Fruit fly (Drosophila melanogaster) whole organism, pupa: ENCODE measurements around the gene CG13653.

Source experiments
- CG10348 ChIP-seq: fragments of 200-800 bp; sonication (Bioruptor generic); IDR thresholded peaks from 2 replicates; pipeline ENCODE4 v1.3.6; 2022; ENCODE audit warnings: missing biosample characterization, missing genetic modification characterization
- CG14655 ChIP-seq: fragments of 200-800 bp; sonication (Bioruptor generic); optimal IDR thresholded peaks from 3 replicates; lab custom pipeline; 2017; ENCODE audit warnings: mild to moderate bottlenecking, missing biosample characterization, missing genetic modification reagents, missing genetic modification characterization
- CG15710 ChIP-seq: fragments of 200-800 bp; sonication (Bioruptor generic); optimal IDR thresholded peaks from 2 replicates; lab custom pipeline; 2018; ENCODE audit warnings: missing biosample characterization, mild to moderate bottlenecking, missing genetic modification characterization, moderate library complexity
- CG17806 ChIP-seq: fragments of 200-800 bp; sonication (Bioruptor generic); optimal IDR thresholded peaks from 2 replicates; lab custom pipeline; 2018; ENCODE audit warnings: missing biosample characterization, mild to moderate bottlenecking, missing genetic modification characterization, moderate library complexity
- CG32121 ChIP-seq: fragments of 200-800 bp; sonication (Bioruptor generic); IDR thresholded peaks from 2 replicates; pipeline ENCODE4 v1.3.6; 2022; ENCODE audit warnings: missing biosample characterization, missing genetic modification characterization
- CG34367 ChIP-seq: fragments of 200-800 bp; sonication (Bioruptor generic); optimal IDR thresholded peaks from 2 replicates; lab custom pipeline; 2018; ENCODE audit warnings: missing biosample characterization, mild to moderate bottlenecking, missing genetic modification characterization
- CG8301 ChIP-seq: fragments of 200-800 bp; sonication (Bioruptor generic); optimal IDR thresholded peaks from 2 replicates; lab custom pipeline; 2018; ENCODE audit warnings: missing biosample characterization, mild to moderate bottlenecking, missing genetic modification characterization
- CG9948 ChIP-seq: fragments of 200-800 bp; sonication (Bioruptor generic); optimal IDR thresholded peaks from 2 replicates; lab custom pipeline; 2018; ENCODE audit warnings: missing biosample characterization, mild to moderate bottlenecking, missing genetic modification characterization, moderate library complexity
- EcR ChIP-seq: fragments of 200-800 bp; sonication (Bioruptor generic); optimal IDR thresholded peaks from 3 replicates; lab custom pipeline; 2019; ENCODE audit warnings: missing biosample characterization, missing genetic modification characterization, mild to moderate bottlenecking, moderate library complexity, missing genetic modification reagents
- fd96Ca ChIP-seq: fragments of 200-800 bp; sonication (Bioruptor generic); IDR thresholded peaks from 3 replicates; pipeline ENCODE4 v1.3.6; 2022; ENCODE audit warnings: missing biosample characterization, missing genetic modification characterization
- gl ChIP-seq: fragments of 200-800 bp; sonication (Bioruptor generic); optimal IDR thresholded peaks from 2 replicates; lab custom pipeline; 2018; ENCODE audit warnings: missing biosample characterization, mild to moderate bottlenecking, missing genetic modification characterization

DNA sequence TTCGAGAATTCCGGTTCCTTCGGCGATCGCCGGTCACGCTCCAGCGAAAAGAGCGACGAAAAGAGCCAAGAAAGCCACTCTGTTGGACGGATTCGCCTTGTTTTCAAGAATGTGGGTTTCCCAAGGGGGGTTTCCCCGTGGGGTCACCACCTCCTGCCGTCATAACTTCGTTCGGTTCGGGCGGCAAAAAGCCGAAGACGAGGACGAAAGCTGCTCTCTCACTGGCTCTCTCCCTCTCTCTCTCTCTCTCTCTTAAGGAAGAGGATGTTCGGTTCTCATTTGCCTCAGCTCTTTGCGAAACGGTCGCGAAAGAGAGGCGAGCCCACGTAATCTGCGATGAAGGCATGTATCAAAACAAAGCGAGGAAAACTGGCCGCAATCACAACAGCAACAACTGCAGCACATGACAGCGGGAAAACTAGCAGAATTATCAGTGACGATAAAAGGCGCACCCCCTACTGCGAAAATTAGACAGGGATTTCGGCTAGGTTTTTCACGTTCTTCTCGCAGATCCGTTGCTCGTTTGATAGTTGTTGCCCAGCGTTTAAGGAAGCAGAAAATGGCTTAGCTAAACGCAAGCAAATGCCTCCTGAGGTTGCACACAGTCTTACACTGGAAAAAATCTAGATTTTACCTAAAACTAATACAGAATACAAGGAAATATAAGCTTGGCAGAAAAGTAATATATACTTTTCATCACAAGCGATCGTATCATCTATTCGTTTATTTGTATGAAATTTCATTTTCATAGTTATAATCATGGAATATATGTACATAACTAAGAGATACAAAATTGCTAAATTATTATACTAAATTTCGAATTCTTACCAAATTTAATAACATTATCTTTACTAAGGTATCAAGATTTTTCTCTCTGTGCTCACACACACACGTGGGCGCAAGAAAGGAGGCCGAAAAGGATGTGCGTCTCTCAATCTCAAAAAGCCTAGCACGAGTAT, 11.6 kb upstream of the CG13653 start, which contains the start of gene dan:
- TF ChIP-seq CG9948 (tag; lab: Kevin White, UChicago) = peak; percentile 61
- peak; percentile 51 for TF ChIP-seq CG17806 (tag; lab: Kevin White, UChicago)
- TF ChIP-seq CG32121 (GFP tag; lab: Robert Waterston, UW) = no peak
- no peak for TF ChIP-seq gl (tag; lab: Kevin White, UChicago)
- peak; percentile 39 for TF ChIP-seq CG34367 (tag; lab: Kevin White, UChicago)
- peak; percentile 38 for TF ChIP-seq EcR
- peak; percentile 16 for TF ChIP-seq CG14655 (GFP tag; lab: Kevin White, UChicago)
- no peak for TF ChIP-seq CG10348 (GFP tag; lab: Robert Waterston, UW)
- TF ChIP-seq CG15710 (tag; lab: Kevin White, UChicago) = peak; percentile 68
- 0 out of 3 replicates have a peak, but pooled peaks have one; percentile 17 for TF ChIP-seq fd96Ca (GFP tag; lab: Robert Waterston, UW)
- no peak for TF ChIP-seq CG8301 (tag; lab: Kevin White, UChicago)
